Worm (Caenorhabditis elegans): ENCODE data around the gene H38K22.6.

- TF ChIP-seq zag-1 (tag; optimal IDR thresholded peaks at IDR 0.05) (no peak), ama-1 (optimal IDR thresholded peaks at IDR 0.05) (no peak)
Measured at ce11 chrIII:4364974-4365373, 44.8 kb downstream of the H38K22.6 start, which contains the start of gene ckb-1.
